Worm (Caenorhabditis elegans) whole organism, mixed stage, embryonic: ENCODE results near the gene K10G9.2.

Source experiments
- bed-3 ChIP-seq: fragments of 200-800 bp; sonication (Bioruptor generic); optimal IDR thresholded peaks from 3 replicates; lab custom pipeline; 2018; ENCODE audit warnings: mild to moderate bottlenecking, missing genetic modification characterization, moderate library complexity, missing compliant biosample characterization
- ceh-83 ChIP-seq: fragments of 200-800 bp; sonication (Bioruptor generic); optimal IDR thresholded peaks from 2 replicates; lab custom pipeline; 2018; ENCODE audit warnings: mild to moderate bottlenecking, missing genetic modification characterization, missing compliant biosample characterization
- lin-13 ChIP-seq: fragments of 150-350 bp; optimal IDR thresholded peaks from 2 replicates; lab custom pipeline; 2014; ENCODE audit warnings: missing biosample characterization, missing genetic modification characterization

ce11 chrIII:10289790-10290189 lies 4.1 kb downstream of the K10G9.2 start:
- TF ChIP-seq lin-13: no peak
- TF ChIP-seq ceh-83 (GFP tag; lab: Kevin White, UChicago): no peak
- TF ChIP-seq bed-3: no peak
